Fruit fly (Drosophila melanogaster): Measurements from ENCODE around the gene slp1.

The slp1 gene

dm6 chr2L:3856372-3856771, 30.9 kb downstream of the slp1 start:
- peak; percentile 39 for TF ChIP-seq fru (GFP tag; optimal IDR thresholded peaks at IDR 0.05)
- TF ChIP-seq sage (GFP tag; optimal IDR thresholded peaks at IDR 0.05) = no peak
- TF ChIP-seq pan (optimal IDR thresholded peaks at IDR 0.05) = no peak
- peak; percentile 2 for TF ChIP-seq Sp1 (GFP tag; optimal IDR thresholded peaks at IDR 0.05)
- no peak for TF ChIP-seq Abd-B (GFP tag; optimal IDR thresholded peaks at IDR 0.05)
- TF ChIP-seq jim (GFP tag; optimal IDR thresholded peaks at IDR 0.05) = no peak
- TF ChIP-seq GATAd (GFP tag; optimal IDR thresholded peaks at IDR 0.05) = no peak
- TF ChIP-seq sv (GFP tag; optimal IDR thresholded peaks at IDR 0.05) = no peak
- no peak for TF ChIP-seq rgr (GFP tag; optimal IDR thresholded peaks at IDR 0.05)
- peak; percentile 29 for TF ChIP-seq br (GFP tag; optimal IDR thresholded peaks at IDR 0.05)
- TF ChIP-seq Myc (optimal IDR thresholded peaks at IDR 0.05) = no peak
- no peak for TF ChIP-seq tai (GFP tag; optimal IDR thresholded peaks at IDR 0.05)
- TF ChIP-seq N (GFP tag; optimal IDR thresholded peaks at IDR 0.05) = no peak
- no peak for TF ChIP-seq lola (GFP tag; optimal IDR thresholded peaks at IDR 0.05)
- TF ChIP-seq Mio (GFP tag; optimal IDR thresholded peaks at IDR 0.05) = no peak
- TF ChIP-seq Jra (GFP tag; optimal IDR thresholded peaks at IDR 0.05) = no peak
- no peak for TF ChIP-seq Hr83 (GFP tag; optimal IDR thresholded peaks at IDR 0.05; ENCODE audit: poor library complexity, severe bottlenecking)
- TF ChIP-seq dmrt93B (GFP tag; optimal IDR thresholded peaks at IDR 0.05) = no peak
- peak; percentile 31 for TF ChIP-seq HLH106 (tag; optimal IDR thresholded peaks at IDR 0.05)
- TF ChIP-seq Dfd (GFP tag; optimal IDR thresholded peaks at IDR 0.05) = no peak
- peak in 1 of 2 experiments; percentile 31 for TF ChIP-seq foxo (GFP tag; optimal IDR thresholded peaks at IDR 0.05)
- TF ChIP-seq woc (GFP tag; optimal IDR thresholded peaks at IDR 0.05) = peak; percentile 30
- no peak for TF ChIP-seq Hr78 (GFP tag; optimal IDR thresholded peaks at IDR 0.05)
- peak; percentile 21 for TF ChIP-seq h (GFP tag; optimal IDR thresholded peaks at IDR 0.05)
- TF ChIP-seq CG9705 (GFP tag; optimal IDR thresholded peaks at IDR 0.05) = no peak

- TF ChIP-seq Myc (optimal IDR thresholded peaks at IDR 0.05) (no peak), Abd-B (GFP tag; optimal IDR thresholded peaks at IDR 0.05) (no peak), h (GFP tag; optimal IDR thresholded peaks at IDR 0.05) (peak; percentile 59), HLH106 (tag; optimal IDR thresholded peaks at IDR 0.05) (peak; percentile 14), fru (GFP tag; optimal IDR thresholded peaks at IDR 0.05) (peak; percentile 53), br (GFP tag; optimal IDR thresholded peaks at IDR 0.05) (peak; percentile 4), Hr78 (GFP tag; optimal IDR thresholded peaks at IDR 0.05) (no peak), tai (GFP tag; optimal IDR thresholded peaks at IDR 0.05) (peak; percentile 29), Vsx2 (GFP tag; optimal IDR thresholded peaks at IDR 0.05; ENCODE audit: partially characterized antibody) (no peak), dsf (GFP tag; optimal IDR thresholded peaks at IDR 0.05; ENCODE audit: borderline replicate concordance) (no peak), Hr83 (GFP tag; optimal IDR thresholded peaks at IDR 0.05; ENCODE audit: poor library complexity, severe bottlenecking) (no peak), OdsH (GFP tag; optimal IDR thresholded peaks at IDR 0.05) (peak; percentile 38), psq (GFP tag; optimal IDR thresholded peaks at IDR 0.05) (peak; percentile 22), ey (GFP tag; optimal IDR thresholded peaks at IDR 0.05) (peak; percentile 45), sage (GFP tag; optimal IDR thresholded peaks at IDR 0.05) (peak; percentile 10), rgr (GFP tag; optimal IDR thresholded peaks at IDR 0.05) (peak; percentile 49), brk (GFP tag; optimal IDR thresholded peaks at IDR 0.05) (no peak), Sp1 (GFP tag; optimal IDR thresholded peaks at IDR 0.05) (peak; percentile 34), foxo (GFP tag; optimal IDR thresholded peaks at IDR 0.05) (peak in 1 of 2 experiments; percentile 50), CrebA (GFP tag; optimal IDR thresholded peaks at IDR 0.05; ENCODE audit: borderline replicate concordance) (no peak), Hnf4 (GFP tag; optimal IDR thresholded peaks at IDR 0.05) (peak; percentile 20)
These were observed 32.6 kb downstream of the slp1 start for dm6 chr2L:3858118-3858517.

dm6 chr2L:3861388-3861787, 35.9 kb downstream of the slp1 start:
- no peak for TF ChIP-seq Rel (GFP tag; optimal IDR thresholded peaks at IDR 0.05)
- peak; percentile 27 for TF ChIP-seq Rel (tag; optimal IDR thresholded peaks at IDR 0.05)
- peak; percentile 62 for TF ChIP-seq h (GFP tag; optimal IDR thresholded peaks at IDR 0.05)
- TF ChIP-seq Hr83 (GFP tag; optimal IDR thresholded peaks at IDR 0.05; ENCODE audit: poor library complexity, severe bottlenecking) = no peak
- TF ChIP-seq psq (GFP tag; optimal IDR thresholded peaks at IDR 0.05) = peak; percentile 74
- no peak for TF ChIP-seq N (GFP tag; optimal IDR thresholded peaks at IDR 0.05)
- TF ChIP-seq sv (GFP tag; optimal IDR thresholded peaks at IDR 0.05) = peak; percentile 38
- peak; percentile 72 for TF ChIP-seq ey (GFP tag; optimal IDR thresholded peaks at IDR 0.05)
- TF ChIP-seq GATAd (GFP tag; optimal IDR thresholded peaks at IDR 0.05) = no peak
- TF ChIP-seq sage (GFP tag; optimal IDR thresholded peaks at IDR 0.05) = no peak
- TF ChIP-seq OdsH (GFP tag; optimal IDR thresholded peaks at IDR 0.05) = peak; percentile 82
- no peak for TF ChIP-seq rgr (GFP tag; optimal IDR thresholded peaks at IDR 0.05)
- no peak for TF ChIP-seq Hr78 (GFP tag; optimal IDR thresholded peaks at IDR 0.05)
- no peak for TF ChIP-seq Dfd (GFP tag; optimal IDR thresholded peaks at IDR 0.05)
- peak; percentile 80 for TF ChIP-seq br (GFP tag; optimal IDR thresholded peaks at IDR 0.05)
- TF ChIP-seq jim (GFP tag; optimal IDR thresholded peaks at IDR 0.05) = no peak
- no peak for TF ChIP-seq CG32264 (GFP tag; optimal IDR thresholded peaks at IDR 0.05)
- no peak for TF ChIP-seq usp (GFP tag; optimal IDR thresholded peaks at IDR 0.05)
- TF ChIP-seq fru (GFP tag; optimal IDR thresholded peaks at IDR 0.05) = no peak
- TF ChIP-seq Sp1 (GFP tag; optimal IDR thresholded peaks at IDR 0.05) = peak; percentile 76
- no peak for TF ChIP-seq dl (GFP tag; optimal IDR thresholded peaks at IDR 0.05; ENCODE audit: insufficient read depth in 1 of 2, partially characterized antibody in 2 of 2)
- TF ChIP-seq HLH106 (tag; optimal IDR thresholded peaks at IDR 0.05) = peak; percentile 62
- TF ChIP-seq CG9705 (GFP tag; optimal IDR thresholded peaks at IDR 0.05) = no peak
- TF ChIP-seq Vsx2 (GFP tag; optimal IDR thresholded peaks at IDR 0.05; ENCODE audit: partially characterized antibody) = no peak
- no peak for TF ChIP-seq Mio (GFP tag; optimal IDR thresholded peaks at IDR 0.05)
- TF ChIP-seq Myc (optimal IDR thresholded peaks at IDR 0.05) = no peak
- TF ChIP-seq dsf (GFP tag; optimal IDR thresholded peaks at IDR 0.05; ENCODE audit: borderline replicate concordance) = no peak
- no peak for TF ChIP-seq CrebA (GFP tag; optimal IDR thresholded peaks at IDR 0.05; ENCODE audit: borderline replicate concordance)
- peak in 1 of 2 experiments; percentile 63 for TF ChIP-seq foxo (GFP tag; optimal IDR thresholded peaks at IDR 0.05)
- TF ChIP-seq Jra (GFP tag; optimal IDR thresholded peaks at IDR 0.05) = no peak
- TF ChIP-seq dmrt93B (GFP tag; optimal IDR thresholded peaks at IDR 0.05) = no peak
- no peak for TF ChIP-seq Dif (GFP tag; optimal IDR thresholded peaks at IDR 0.05; ENCODE audit: partially characterized antibody)
- no peak for TF ChIP-seq Hnf4 (GFP tag; optimal IDR thresholded peaks at IDR 0.05)
- no peak for TF ChIP-seq tai (GFP tag; optimal IDR thresholded peaks at IDR 0.05)
- peak; percentile 31 for TF ChIP-seq woc (GFP tag; optimal IDR thresholded peaks at IDR 0.05)
- TF ChIP-seq lola (GFP tag; optimal IDR thresholded peaks at IDR 0.05) = no peak
- no peak for TF ChIP-seq pan (optimal IDR thresholded peaks at IDR 0.05)
- TF ChIP-seq Abd-B (GFP tag; optimal IDR thresholded peaks at IDR 0.05) = no peak
- no peak for TF ChIP-seq brk (GFP tag; optimal IDR thresholded peaks at IDR 0.05)

All from whole organism, wandering third instar larva.